Worm (Caenorhabditis elegans): ENCODE data around the gene ZK686.5.

ce11 chrIII:7778530-7778929 is 11.2 kb upstream of the ZK686.5 start:
- no peak for TF ChIP-seq dmd-4 (tag; optimal IDR thresholded peaks at IDR 0.05; ENCODE audit: borderline replicate concordance)
- TF ChIP-seq ama-1 (optimal IDR thresholded peaks at IDR 0.05), result no peak
- no peak for TF ChIP-seq madf-2 (tag; optimal IDR thresholded peaks at IDR 0.05)
- no peak for TF ChIP-seq lim-6 (tag; optimal IDR thresholded peaks at IDR 0.05)
- TF ChIP-seq sox-4 (tag; optimal IDR thresholded peaks at IDR 0.05), result no peak
- no peak for TF ChIP-seq pha-4 (tag; optimal IDR thresholded peaks at IDR 0.05)
- no peak for TF ChIP-seq ceh-30 (tag; optimal IDR thresholded peaks at IDR 0.05)
- TF ChIP-seq odd-2 (tag; optimal IDR thresholded peaks at IDR 0.05), result no peak
- no peak for TF ChIP-seq elt-4 (tag; optimal IDR thresholded peaks at IDR 0.05)
- TF ChIP-seq ztf-16 (tag; optimal IDR thresholded peaks at IDR 0.05), result no peak
- no peak for TF ChIP-seq nhr-11 (tag; optimal IDR thresholded peaks at IDR 0.05)

All from whole organism, late embryonic.